Fruit fly (Drosophila melanogaster) Kc167 (cell line): ENCODE measurements around the gene GILT1.
A peak's percentile ranks its signal among the peaks of the same experiment; 100 is the strongest.

Experiments
- Myc ChIP-seq: fragments of >200 bp; optimal IDR thresholded peaks from 2 replicates; lab custom pipeline; 2017; ENCODE audit warnings: missing external identifiers
- Sin3A ChIP-seq: fragments of >200 bp; optimal IDR thresholded peaks from 2 replicates; lab custom pipeline; 2018; ENCODE audit warnings: missing external identifiers
- h ChIP-seq: fragments of >200 bp; optimal IDR thresholded peaks from 3 replicates; lab custom pipeline; 2018; ENCODE audit warnings: missing external identifiers
- insv ChIP-seq: fragments of >200 bp; optimal IDR thresholded peaks from 3 replicates; lab custom pipeline; 2018; ENCODE audit warnings: missing external identifiers
- psq ChIP-seq: fragments of >200 bp; optimal IDR thresholded peaks from 2 replicates; lab custom pipeline; 2017; ENCODE audit warnings: missing external identifiers
- ttk ChIP-seq: sonication (Bioruptor generic); optimal IDR thresholded peaks from 2 replicates; lab custom pipeline; 2017; ENCODE audit warnings: missing external identifiers

Gene GILT1

dm6 chr3R:13395133-13395532 lies 6.5 kb downstream of the GILT1 start, which contains the start of gene CCHa2:
CCHa2 (minus strand) TSS chr3R:13395197.
- TF ChIP-seq Myc (no peak), psq (lab: Kevin White, UChicago) (no peak), Sin3A (lab: Kevin White, UChicago) (no peak), h (no peak), ttk (lab: Kevin White, UChicago) (no peak), insv (lab: Kevin White, UChicago) (no peak)

DNA sequence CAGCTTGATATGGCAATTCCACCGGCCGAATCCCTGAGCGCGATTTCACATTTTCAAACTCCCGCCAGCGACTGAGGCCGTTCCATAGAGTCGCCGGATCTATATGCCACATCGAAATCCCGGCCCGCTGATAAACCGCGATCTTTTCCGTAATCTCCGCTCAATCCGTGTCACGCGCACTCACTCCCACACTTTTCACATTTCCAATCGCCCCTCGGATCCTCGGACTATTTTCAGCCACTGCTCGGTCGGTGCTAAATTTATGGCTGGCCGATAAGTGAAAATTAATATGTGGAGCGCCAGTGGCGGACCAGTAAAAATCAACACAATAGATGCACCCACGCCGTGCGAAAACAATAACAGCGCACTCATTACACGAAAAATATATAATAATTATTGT lies 8.7 kb downstream of the GILT1 start:
- TF ChIP-seq Myc (no peak), insv (lab: Kevin White, UChicago) (no peak), psq (lab: Kevin White, UChicago) (no peak), h (no peak), ttk (lab: Kevin White, UChicago) (no peak), Sin3A (lab: Kevin White, UChicago) (no peak)

DNA sequence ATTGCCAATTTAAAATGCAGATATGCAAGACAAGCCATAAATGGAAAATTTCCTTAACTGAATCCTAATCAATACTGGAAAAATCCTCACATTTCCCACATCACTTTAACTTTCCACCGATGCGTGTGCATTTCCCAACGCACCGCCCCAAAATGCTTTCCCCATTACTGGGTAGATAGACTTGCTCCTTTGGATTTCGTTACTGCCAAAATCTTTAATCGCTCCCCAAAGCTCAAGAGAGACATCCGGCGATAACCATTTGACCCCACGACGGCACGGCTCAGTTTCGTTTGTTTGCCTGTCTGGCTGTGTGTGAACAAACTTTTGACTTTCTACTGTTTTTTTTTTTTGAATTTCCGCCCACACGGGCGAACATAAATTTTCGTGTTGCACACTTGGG lies 11.2 kb downstream of the GILT1 start:
- TF ChIP-seq insv (lab: Kevin White, UChicago) (no peak), Sin3A (lab: Kevin White, UChicago) (no peak), psq (lab: Kevin White, UChicago) (no peak), ttk (lab: Kevin White, UChicago) (no peak), h (no peak), Myc (no peak)

dm6 chr3R:13388160-13388870 lies 13.3 kb downstream of the GILT1 start, which contains the start of gene CG9799:
CG9799 (minus strand) TSS chr3R:13388709.
- peak; percentile 23 for TF ChIP-seq h
- no peak for TF ChIP-seq Myc

- TF ChIP-seq Sin3A (lab: Kevin White, UChicago) (no peak), ttk (lab: Kevin White, UChicago) (no peak), h (no peak), psq (lab: Kevin White, UChicago) (no peak), Myc (no peak), insv (lab: Kevin White, UChicago) (no peak)
These were observed 16.6 kb downstream of the GILT1 start for dm6 chr3R:13385105-13385504.

DNA sequence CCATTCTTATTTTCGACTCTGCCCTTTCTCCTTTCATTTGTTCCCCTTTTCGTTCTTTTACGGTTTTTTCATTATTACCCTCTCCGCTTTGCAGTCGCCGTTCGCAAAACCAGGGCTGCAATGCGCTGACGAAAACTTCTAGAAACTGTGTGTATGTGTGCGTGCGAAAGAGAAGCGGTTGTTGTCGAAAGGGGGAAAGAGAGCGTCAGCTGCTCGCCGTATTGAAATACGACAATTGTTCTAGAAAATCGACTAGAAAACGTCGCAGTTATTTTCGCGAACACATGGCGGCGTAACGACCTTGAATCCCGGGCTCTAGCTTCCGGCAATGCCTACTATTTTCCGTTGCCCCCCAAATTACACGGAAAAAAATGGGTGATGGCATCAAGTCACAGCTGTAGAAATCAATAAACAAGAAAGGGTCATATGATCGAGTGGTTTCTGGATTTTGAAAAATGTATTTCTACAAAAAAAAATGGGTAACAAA lies 19.0 kb downstream of the GILT1 start:
- no peak for TF ChIP-seq ttk (lab: Kevin White, UChicago)
- TF ChIP-seq Sin3A (lab: Kevin White, UChicago): no peak
- no peak for TF ChIP-seq h
- TF ChIP-seq Myc: no peak
- TF ChIP-seq psq (lab: Kevin White, UChicago): no peak
- TF ChIP-seq insv (lab: Kevin White, UChicago): no peak

DNA sequence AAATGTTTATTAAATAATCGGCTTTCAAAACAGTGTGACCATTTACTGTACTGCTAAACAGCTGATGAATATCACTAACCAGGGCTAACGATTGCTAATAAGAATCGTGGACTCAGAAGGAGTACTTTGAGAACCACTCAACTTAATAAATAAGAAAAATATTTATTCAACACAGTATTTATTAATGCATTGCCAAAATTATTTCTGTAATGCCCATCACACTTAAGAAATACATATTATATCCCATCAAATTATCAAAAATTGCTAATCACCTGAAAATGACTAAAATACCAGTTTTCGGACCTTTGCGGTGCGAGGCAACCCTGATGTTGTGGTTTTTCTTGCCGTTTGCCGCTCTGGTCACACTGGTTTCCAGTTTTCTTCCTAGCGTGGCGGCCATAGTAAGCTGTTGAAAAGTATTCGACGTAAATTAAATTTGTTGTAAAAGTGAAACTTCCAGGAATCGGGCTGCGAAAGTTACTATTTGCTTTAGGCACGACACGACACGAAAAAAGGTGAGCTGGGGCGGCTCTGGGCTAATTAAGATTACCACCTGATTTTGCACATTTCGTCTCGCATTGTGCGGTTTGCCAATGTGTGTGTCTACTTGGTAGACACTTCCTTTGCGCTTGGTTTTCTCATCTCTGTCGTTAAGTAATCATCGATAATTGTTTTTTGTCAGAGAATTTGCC lies 19.8 kb downstream of the GILT1 start, which contains the start of the genes mRpS21 and Droj2:
mRpS21 (minus strand) TSS at position 66 of the 692 bp plus-strand sequence.
Droj2 (plus strand) TSS at position 363 of the 692 bp plus-strand sequence.
- TF ChIP-seq ttk (lab: Kevin White, UChicago) (no peak), insv (lab: Kevin White, UChicago) (no peak), psq (lab: Kevin White, UChicago) (no peak), h (no peak), Myc (no peak)

DNA sequence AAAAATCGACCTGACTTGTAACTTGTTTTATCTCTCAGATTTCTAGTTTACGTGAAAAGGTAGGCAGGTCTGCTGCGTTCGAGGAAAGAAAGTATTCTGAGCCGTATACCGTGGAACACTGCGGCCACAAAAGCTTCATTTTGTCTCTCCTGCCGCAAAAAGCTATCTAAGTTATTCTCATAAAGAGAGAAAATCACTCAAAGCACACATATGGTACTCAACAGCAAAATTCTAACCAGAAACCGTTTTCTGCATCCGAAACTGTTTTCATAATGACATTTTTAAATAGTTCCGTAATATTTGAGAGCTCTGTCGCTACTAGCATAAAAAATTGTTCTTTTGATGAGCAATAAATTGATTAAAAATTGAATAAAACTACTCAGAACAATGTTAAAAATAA lies 22.0 kb downstream of the GILT1 start, which contains the start of the genes CG9813 and CG8870:
CG9813 (minus strand) TSS at position 101 of the 400 bp plus-strand sequence.
CG8870 (plus strand) TSS at position 168 of the 400 bp plus-strand sequence.
- TF ChIP-seq Sin3A (lab: Kevin White, UChicago): no peak

DNA sequence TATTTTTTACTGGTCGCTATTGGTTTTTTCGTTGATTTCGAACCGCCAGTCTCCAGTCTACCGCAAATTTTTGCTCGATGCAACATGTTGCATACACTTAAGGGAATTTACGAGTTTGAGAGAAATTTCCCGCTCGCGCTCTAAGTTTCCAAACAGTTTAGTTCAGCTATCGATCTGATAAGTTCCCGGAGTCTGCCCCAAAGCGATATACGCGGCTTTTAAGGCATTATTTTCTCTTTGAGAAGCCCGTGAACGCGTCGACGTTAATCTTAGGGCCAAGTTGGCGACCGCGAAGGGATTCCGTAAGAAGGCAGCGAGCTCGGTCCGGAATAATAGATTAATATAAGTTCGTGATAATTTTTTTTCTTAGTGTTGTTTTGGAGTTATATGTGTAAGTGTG lies 26.7 kb downstream of the GILT1 start:
- TF ChIP-seq h (no peak), ttk (lab: Kevin White, UChicago) (no peak)

DNA sequence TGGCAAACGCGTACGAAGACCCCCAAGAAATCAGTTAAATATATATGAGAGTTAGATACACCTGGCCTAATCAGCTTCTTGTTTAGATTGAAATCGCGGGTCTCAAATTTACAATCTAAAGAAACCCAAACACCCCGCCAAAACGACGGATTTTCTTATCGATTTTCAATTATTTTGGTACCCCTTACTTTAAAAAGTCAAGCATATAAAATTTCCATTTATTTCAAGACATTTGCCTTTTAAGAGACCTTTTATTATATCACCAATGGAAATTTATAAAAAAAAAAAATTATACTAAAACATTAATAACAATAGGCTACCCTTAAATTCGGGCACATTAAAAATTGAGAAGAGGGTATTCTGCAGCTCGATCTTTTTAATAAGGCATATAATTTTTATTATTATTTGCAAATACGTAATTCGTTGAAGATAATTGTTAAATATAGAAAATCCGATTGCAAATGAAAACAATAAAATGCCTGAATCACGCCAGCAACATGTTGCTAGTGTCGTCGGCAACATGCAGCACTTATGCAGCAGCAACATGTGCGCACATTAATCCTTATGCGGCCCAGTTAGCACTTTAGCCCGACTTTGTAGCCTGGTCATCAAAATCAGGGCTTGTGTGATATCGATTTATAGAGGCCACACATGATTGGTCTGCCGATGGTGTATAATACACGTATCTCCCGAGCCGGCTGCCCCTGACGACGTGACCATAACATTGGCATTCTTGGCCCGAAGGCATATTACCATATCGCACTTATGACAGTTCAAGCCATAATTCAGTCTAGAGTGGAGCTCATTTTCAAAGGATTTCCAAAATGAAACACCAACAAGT lies 29.6 kb downstream of the GILT1 start, which contains the start of the genes Lip3 and CG34309:
Lip3 (minus strand) TSS at position 65 of the 841 bp plus-strand sequence.
CG34309 (plus strand) TSS at position 791 of the 841 bp plus-strand sequence.
- TF ChIP-seq Sin3A (lab: Kevin White, UChicago) (no peak), Myc (no peak), psq (lab: Kevin White, UChicago) (no peak), ttk (lab: Kevin White, UChicago) (no peak)

dm6 chr3R:13369348-13369747 lies 32.3 kb downstream of the GILT1 start, which contains the start of gene CheA87a:
CheA87a (plus strand) TSS chr3R:13369648.
- TF ChIP-seq ttk (lab: Kevin White, UChicago): no peak
- TF ChIP-seq h: no peak
- no peak for TF ChIP-seq psq (lab: Kevin White, UChicago)
- no peak for TF ChIP-seq insv (lab: Kevin White, UChicago)
- no peak for TF ChIP-seq Sin3A (lab: Kevin White, UChicago)
- no peak for TF ChIP-seq Myc
